Fruit fly (Drosophila melanogaster): ENCODE measurements around the gene CG14104.

DNA sequence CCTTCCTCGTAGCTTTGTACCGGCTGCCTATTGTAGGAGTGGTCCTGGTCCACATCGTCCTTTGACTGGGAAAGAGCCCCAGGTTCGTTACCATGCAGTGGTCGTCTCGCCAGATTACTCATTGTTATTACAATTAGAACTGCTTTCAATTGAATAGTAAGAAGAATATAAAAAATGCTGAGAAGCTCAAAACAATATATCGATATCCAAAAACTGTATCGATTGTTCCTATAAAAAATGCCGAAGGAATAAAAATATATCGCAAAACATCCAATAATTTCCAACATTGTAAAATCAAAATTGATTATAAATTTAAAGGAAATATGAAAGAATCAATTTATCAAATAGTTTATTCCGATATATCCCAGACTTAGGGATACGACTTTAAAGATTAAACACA is 2.1 kb downstream of the CG14104 start, which contains the start of the genes TORIP and Ccdc58:
- TF ChIP-seq Sin3A (optimal IDR thresholded peaks at IDR 0.05): no peak
- TF ChIP-seq h (optimal IDR thresholded peaks at IDR 0.05): no peak
- no peak for TF ChIP-seq psq (optimal IDR thresholded peaks at IDR 0.05)
- TF ChIP-seq Myc (optimal IDR thresholded peaks at IDR 0.05): no peak
- no peak for TF ChIP-seq ttk (optimal IDR thresholded peaks at IDR 0.05)

All from Kc167 (cell line).